Fruit fly (Drosophila melanogaster): ENCODE results near the gene CG15525.

The CG15525 gene

DNA sequence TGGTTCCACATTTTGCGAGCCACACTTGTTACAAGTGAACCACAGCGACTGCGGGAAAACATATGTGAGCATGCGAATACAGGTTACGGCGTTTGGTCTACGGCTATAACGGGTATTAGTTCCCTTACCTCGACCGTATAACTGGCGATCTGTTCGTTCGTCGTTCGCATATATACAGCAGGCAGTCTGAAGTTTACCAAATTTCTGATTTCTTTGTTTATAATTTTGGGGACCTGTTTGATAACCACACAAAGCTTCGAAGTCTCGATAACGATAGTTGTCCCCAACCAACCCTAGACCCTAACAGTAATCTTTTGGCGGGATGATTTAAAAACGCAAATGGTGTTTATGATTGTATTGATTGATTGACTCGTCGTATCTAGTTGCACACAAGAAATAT lies 4.3 kb downstream of the CG15525 start, which contains the start of gene Acph-1 (continued):
- TF ChIP-seq CG4328 (GFP tag; optimal IDR thresholded peaks at IDR 0.05) (no peak), gce (GFP tag; IDR thresholded peaks at IDR 0.05) (no peak), Bteb2 (GFP tag; optimal IDR thresholded peaks at IDR 0.05) (no peak), Xbp1 (GFP tag; optimal IDR thresholded peaks at IDR 0.05) (no peak), crol (GFP tag; IDR thresholded peaks at IDR 0.05) (no peak), Lpt (GFP tag; optimal IDR thresholded peaks at IDR 0.05) (no peak), Usf (GFP tag; optimal IDR thresholded peaks at IDR 0.05) (no peak), Oli (tag; optimal IDR thresholded peaks at IDR 0.05) (no peak), Tbp (GFP tag; optimal IDR thresholded peaks at IDR 0.05) (no peak), Sry-δ (GFP tag; optimal IDR thresholded peaks at IDR 0.05) (peak; percentile 46), org-1 (GFP tag; optimal IDR thresholded peaks at IDR 0.05) (no peak), sr (GFP tag; IDR thresholded peaks at IDR 0.05) (no peak), emc (GFP tag; optimal IDR thresholded peaks at IDR 0.05) (no peak), wdn (GFP tag; IDR thresholded peaks at IDR 0.05) (no peak), gsb-n (tag; optimal IDR thresholded peaks at IDR 0.05) (no peak), croc (GFP tag; conservative IDR thresholded peaks at IDR 0.05) (no peak), CG17328 (GFP tag; IDR thresholded peaks at IDR 0.05) (no peak), Vsx1 (GFP tag; optimal IDR thresholded peaks at IDR 0.05) (no peak), peb (GFP tag; IDR thresholded peaks at IDR 0.05) (no peak), Fer1 (GFP tag; optimal IDR thresholded peaks at IDR 0.05) (peak; percentile 24), CG1024 (GFP tag; IDR thresholded peaks at IDR 0.05) (no peak), gfzf (GFP tag; optimal IDR thresholded peaks at IDR 0.05) (peak; percentile 4), en (GFP tag; optimal IDR thresholded peaks at IDR 0.05) (no peak), caup (GFP tag; optimal IDR thresholded peaks at IDR 0.05; ENCODE audit: severe bottlenecking) (no peak), dmrt11E (tag; optimal IDR thresholded peaks at IDR 0.05) (no peak), Scr (GFP tag; IDR thresholded peaks at IDR 0.05; ENCODE audit: partially characterized antibody) (no peak), CG12155 (GFP tag; optimal IDR thresholded peaks at IDR 0.05) (no peak), tio (GFP tag; optimal IDR thresholded peaks at IDR 0.05) (no peak), tll (GFP tag; optimal IDR thresholded peaks at IDR 0.05) (no peak), CG1529 (GFP tag; optimal IDR thresholded peaks at IDR 0.05) (no peak), CG17802 (tag; optimal IDR thresholded peaks at IDR 0.05) (no peak), mld (GFP tag; IDR thresholded peaks at IDR 0.05; ENCODE audit: partially characterized antibody) (no peak), Bgb (GFP tag; IDR thresholded peaks at IDR 0.05; ENCODE audit: partially characterized antibody) (no peak), CG9817 (tag; optimal IDR thresholded peaks at IDR 0.05) (no peak), CG34422 (GFP tag; IDR thresholded peaks at IDR 0.05) (no peak), HLH4C (GFP tag; IDR thresholded peaks at IDR 0.05; ENCODE audit: partially characterized antibody) (peak; percentile 45; the same call in 1 of the 3 replicates), bsh (GFP tag; optimal IDR thresholded peaks at IDR 0.05) (no peak), z (GFP tag; IDR thresholded peaks at IDR 0.05) (no peak), CG14860 (GFP tag; IDR thresholded peaks at IDR 0.05; ENCODE audit: partially characterized antibody) (no peak), Fer3 (tag; optimal IDR thresholded peaks at IDR 0.05) (no peak), Lhr (GFP tag; optimal IDR thresholded peaks at IDR 0.05) (no peak), BEAF-32 (GFP tag; optimal IDR thresholded peaks at IDR 0.05) (peak; percentile 17), CG2116 (GFP tag; optimal IDR thresholded peaks at IDR 0.05) (peak; percentile 98), Dll (GFP tag; IDR thresholded peaks at IDR 0.05; ENCODE audit: partially characterized antibody) (0 out of 4 replicates have a peak, but pooled peaks have one; percentile 32), CG1233 (GFP tag; optimal IDR thresholded peaks at IDR 0.05) (no peak), CG16813 (GFP tag; IDR thresholded peaks at IDR 0.05; ENCODE audit: partially characterized antibody) (0 out of 3 replicates have a peak, but pooled peaks have one; percentile 24), pfk (GFP tag; optimal IDR thresholded peaks at IDR 0.05) (no peak), E2f2 (GFP tag; IDR thresholded peaks at IDR 0.05) (peak; percentile 86), pzg (GFP tag; optimal IDR thresholded peaks at IDR 0.05) (peak; percentile 40), mirr (GFP tag; optimal IDR thresholded peaks at IDR 0.05) (no peak)
